Worm (Caenorhabditis elegans) whole organism, L2 larva: ENCODE data around the gene srw-112.

Experiments used
- C34F6.9 ChIP-seq: fragments of 150-350 bp; optimal IDR thresholded peaks from 2 replicates; lab custom pipeline; 2014; ENCODE audit warnings: missing biosample characterization, missing genetic modification characterization
- R02D3.7 ChIP-seq: fragments of 150-350 bp; optimal IDR thresholded peaks from 2 replicates; lab custom pipeline; 2014; ENCODE audit warnings: missing biosample characterization, missing genetic modification characterization
- ZK546.5 ChIP-seq: sonication (generic microtip); optimal IDR thresholded peaks from 2 replicates; lab custom pipeline; 2017; ENCODE audit warnings: missing biosample characterization, missing genetic modification characterization
- alr-1 ChIP-seq: fragments of 150-350 bp; optimal IDR thresholded peaks from 2 replicates; lab custom pipeline; 2014; ENCODE audit warnings: missing biosample characterization, missing genetic modification characterization
- blmp-1 ChIP-seq: sonication (generic microtip); optimal IDR thresholded peaks from 2 replicates; lab custom pipeline; 2017; ENCODE audit warnings: missing genetic modification characterization, mild to moderate bottlenecking, missing compliant biosample characterization, antibody characterized with exemption, moderate library complexity; ENCODE audit not compliant: insufficient read depth
- ceh-16 ChIP-seq: fragments of 150-350 bp; optimal IDR thresholded peaks from 2 replicates; lab custom pipeline; 2014; ENCODE audit warnings: missing biosample characterization, missing genetic modification characterization
- ceh-82 ChIP-seq: fragments of 150-350 bp; optimal IDR thresholded peaks from 2 replicates; lab custom pipeline; 2014; ENCODE audit warnings: missing biosample characterization, missing genetic modification characterization
- crh-2 ChIP-seq: sonication (generic microtip); optimal IDR thresholded peaks from 2 replicates; lab custom pipeline; 2017; ENCODE audit warnings: missing biosample characterization, missing genetic modification characterization
- dmd-4 ChIP-seq: sonication (generic microtip); optimal IDR thresholded peaks from 2 replicates; lab custom pipeline; 2017; ENCODE audit warnings: missing biosample characterization, missing genetic modification characterization
- egl-27 ChIP-seq: sonication (generic microtip); optimal IDR thresholded peaks from 3 replicates; lab custom pipeline; 2017; ENCODE audit warnings: missing biosample characterization, missing genetic modification reagents, missing genetic modification characterization
- elt-1 ChIP-seq: fragments of 150-350 bp; optimal IDR thresholded peaks from 2 replicates; lab custom pipeline; 2014; ENCODE audit warnings: missing biosample characterization, missing genetic modification characterization
- elt-3 ChIP-seq: sonication (generic microtip); optimal IDR thresholded peaks from 2 replicates; lab custom pipeline; 2017; ENCODE audit warnings: missing biosample characterization, missing genetic modification characterization
- fos-1 ChIP-seq: fragments of 150-350 bp; optimal IDR thresholded peaks from 2 replicates; lab custom pipeline; 2014; ENCODE audit warnings: missing biosample characterization, missing genetic modification characterization
- lin-13 ChIP-seq: fragments of 150-350 bp; optimal IDR thresholded peaks from 2 replicates; lab custom pipeline; 2014; ENCODE audit warnings: missing biosample characterization, missing genetic modification reagents, missing genetic modification characterization
- lin-39 ChIP-seq: fragments of 150-350 bp; optimal IDR thresholded peaks from 2 replicates; lab custom pipeline; 2014; ENCODE audit warnings: missing biosample characterization, missing genetic modification reagents, missing genetic modification characterization
- lsy-2 ChIP-seq, 2 experiments: fragments of 150-350 bp in 1 of 2; sonication (generic microtip) in 1 of 2; optimal IDR thresholded peaks; 2 replicates each; lab custom pipeline; 2014 to 2017; ENCODE audit warnings: missing biosample characterization in 2 of 2, missing genetic modification characterization in 2 of 2
- mab-5 ChIP-seq: fragments of 150-350 bp; optimal IDR thresholded peaks from 2 replicates; lab custom pipeline; 2014; ENCODE audit warnings: missing biosample characterization, missing genetic modification characterization
- mbf-1 ChIP-seq: sonication (generic microtip); optimal IDR thresholded peaks from 2 replicates; lab custom pipeline; 2017; ENCODE audit warnings: missing biosample characterization, missing genetic modification characterization
- mdl-1 ChIP-seq, 2 experiments: fragments of 150-350 bp in 1 of 2; sonication (generic microtip) in 1 of 2; optimal IDR thresholded peaks; 2 replicates each; lab custom pipeline; 2017; ENCODE audit warnings: missing biosample characterization in 2 of 2, missing genetic modification characterization in 2 of 2
- nhr-12 ChIP-seq: fragments of 150-350 bp; optimal IDR thresholded peaks from 2 replicates; lab custom pipeline; 2014; ENCODE audit warnings: missing biosample characterization, missing genetic modification characterization
- nhr-23 ChIP-seq: fragments of 150-350 bp; optimal IDR thresholded peaks from 2 replicates; lab custom pipeline; 2014; ENCODE audit warnings: missing biosample characterization, missing genetic modification reagents, missing genetic modification characterization
- nhr-237 ChIP-seq: fragments of 150-350 bp; optimal IDR thresholded peaks from 2 replicates; lab custom pipeline; 2014; ENCODE audit warnings: missing biosample characterization, missing genetic modification characterization
- nhr-25 ChIP-seq: fragments of 150-350 bp; sonication (generic microtip); optimal IDR thresholded peaks from 3 replicates; lab custom pipeline; 2014; ENCODE audit warnings: missing biosample characterization, missing genetic modification characterization
- nhr-6 ChIP-seq: fragments of 150-350 bp; optimal IDR thresholded peaks from 2 replicates; lab custom pipeline; 2014; ENCODE audit warnings: missing biosample characterization, missing genetic modification characterization
- sem-4 ChIP-seq: fragments of 150-350 bp; optimal IDR thresholded peaks from 2 replicates; lab custom pipeline; 2014; ENCODE audit warnings: missing biosample characterization, missing genetic modification reagents, missing genetic modification characterization
- sma-3 ChIP-seq: sonication (generic microtip); optimal IDR thresholded peaks from 2 replicates; lab custom pipeline; 2016; ENCODE audit warnings: missing genetic modification reagents, missing genetic modification characterization, missing compliant biosample characterization
- sma-9 ChIP-seq, 2 experiments: fragments of 150-350 bp in 1 of 2; sonication (generic microtip) in 1 of 2; optimal IDR thresholded peaks; 2 replicates each; lab custom pipeline; 2014 to 2016; ENCODE audit warnings: missing genetic modification characterization in 2 of 2, mild to moderate bottlenecking in 1 of 2, missing biosample characterization in 1 of 2, missing compliant biosample characterization in 1 of 2, missing genetic modification reagents in 1 of 2, moderate library complexity in 1 of 2
- snpc-4 ChIP-seq: fragments of 150-350 bp; optimal IDR thresholded peaks from 2 replicates; lab custom pipeline; 2014; ENCODE audit warnings: missing biosample characterization, missing genetic modification characterization
- unc-55 ChIP-seq: fragments of 150-350 bp; sonication (generic microtip); optimal IDR thresholded peaks from 3 replicates; lab custom pipeline; 2014; ENCODE audit warnings: missing biosample characterization, missing genetic modification reagents, missing genetic modification characterization
- unc-62 ChIP-seq: fragments of 150-350 bp; optimal IDR thresholded peaks from 2 replicates; lab custom pipeline; 2014; ENCODE audit warnings: missing biosample characterization, missing genetic modification reagents, missing genetic modification characterization
- ztf-1 ChIP-seq: fragments of 200-800 bp; sonication (Bioruptor generic); conservative IDR thresholded peaks from 2 replicates; pipeline ENCODE4 v1.3.6; 2022; ENCODE audit warnings: missing genetic modification characterization, missing compliant biosample characterization
- ztf-11 ChIP-seq: sonication (generic microtip); optimal IDR thresholded peaks from 2 replicates; lab custom pipeline; 2017; ENCODE audit warnings: missing biosample characterization, missing genetic modification characterization
- ztf-4 ChIP-seq: fragments of 150-350 bp; optimal IDR thresholded peaks from 2 replicates; lab custom pipeline; 2014; ENCODE audit warnings: missing biosample characterization, missing genetic modification characterization

The srw-112 gene

DNA sequence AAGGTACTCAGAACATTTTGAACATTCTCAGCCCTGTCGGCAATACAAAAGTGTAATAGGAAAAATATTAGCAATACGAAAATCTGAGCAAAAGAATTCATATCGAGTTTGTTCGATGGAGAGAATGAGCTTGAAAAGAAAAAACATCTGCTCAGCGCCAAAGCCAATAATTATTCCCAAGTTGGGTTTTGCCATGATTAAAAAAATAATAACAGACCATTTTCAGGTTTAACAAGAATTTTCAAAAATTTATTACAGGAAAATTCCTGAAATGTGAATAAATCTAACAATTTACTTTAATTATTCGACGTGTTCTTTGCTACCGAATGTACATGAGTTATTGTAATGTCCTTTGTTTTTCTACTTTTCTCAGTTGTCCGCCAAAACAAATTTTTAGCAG is 26.5 kb upstream of the srw-112 start, which contains the start of gene irld-38:
irld-38 (minus strand) TSS at position 101 of the 400 bp plus-strand sequence.
- TF ChIP-seq mbf-1 (tag; lab: Kevin White, UChicago) (no peak), dmd-4 (tag; lab: Kevin White, UChicago) (no peak), mdl-1 (tag; optimal IDR thresholded peaks at IDR 0.05; lab: Kevin White, UChicago) (no peak)

DNA sequence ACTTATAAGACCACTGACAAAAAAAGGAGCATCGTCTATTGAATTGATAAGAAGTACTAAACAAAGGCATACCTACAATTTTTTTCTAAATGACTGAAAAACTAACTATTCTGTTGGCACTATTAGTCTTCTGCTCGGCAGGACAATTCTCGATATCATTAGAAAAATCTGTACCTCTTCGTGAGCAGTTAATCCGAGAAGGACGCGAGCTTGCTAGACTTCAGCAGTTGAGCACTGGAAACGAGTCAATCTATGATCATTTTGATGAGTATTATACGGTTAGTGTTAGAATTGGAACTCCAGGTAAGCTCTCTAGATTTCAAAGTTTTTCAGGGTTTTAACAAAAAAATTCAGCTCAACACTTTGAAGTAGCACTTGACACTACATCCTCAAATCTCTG is 22.3 kb upstream of the srw-112 start, which contains the start of gene asp-7:
asp-7 (plus strand) TSS at position 81 of the 400 bp plus-strand sequence.
- no peak for TF ChIP-seq blmp-1 (tag; lab: Kevin White, UChicago)
- TF ChIP-seq lin-13 (GFP tag; lab: Kevin White, UChicago) = no peak
- TF ChIP-seq lin-39 (tag; lab: Kevin White, UChicago) = no peak
- TF ChIP-seq elt-3 (tag; lab: Kevin White, UChicago) = no peak
- no peak for TF ChIP-seq mab-5 (tag; lab: Kevin White, UChicago)

DNA sequence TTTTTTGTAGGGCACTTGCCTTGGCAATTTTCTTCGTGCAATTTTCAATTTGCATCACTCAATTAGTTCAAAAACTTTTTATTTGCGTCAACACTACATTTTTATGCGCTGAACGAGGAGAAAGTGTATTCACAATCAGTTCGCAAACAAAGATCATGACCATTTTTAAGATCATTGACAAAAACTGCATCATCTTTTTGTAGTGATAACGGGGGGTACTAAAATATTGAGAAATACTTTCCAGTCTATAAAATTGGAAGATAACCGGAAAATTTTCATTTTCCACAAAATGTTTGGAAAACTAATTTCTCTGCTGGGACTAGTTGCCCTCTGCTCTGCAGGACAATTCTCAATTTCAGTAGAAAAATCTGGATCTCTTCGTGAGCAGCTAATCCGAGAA is 18.4 kb upstream of the srw-112 start, which contains the start of gene asp-8:
asp-8 (plus strand) TSS at position 276 of the 400 bp plus-strand sequence.
- TF ChIP-seq nhr-12 = no peak
- peak; percentile 45 for TF ChIP-seq sma-9 (GFP tag; optimal IDR thresholded peaks at IDR 0.05; lab: Kevin White, UChicago)
- no peak for TF ChIP-seq sma-9 (tag; optimal IDR thresholded peaks at IDR 0.05; lab: Kevin White, UChicago)
- no peak for TF ChIP-seq nhr-237 (tag; lab: Kevin White, UChicago)
- no peak for TF ChIP-seq R02D3.7 (tag; lab: Kevin White, UChicago)
- no peak for TF ChIP-seq ZK546.5
- peak; percentile 28 for TF ChIP-seq fos-1 (tag; lab: Kevin White, UChicago)
- no peak for TF ChIP-seq snpc-4 (tag; lab: Kevin White, UChicago)
- TF ChIP-seq sem-4 = no peak
- no peak for TF ChIP-seq elt-1 (tag; lab: Kevin White, UChicago)

DNA sequence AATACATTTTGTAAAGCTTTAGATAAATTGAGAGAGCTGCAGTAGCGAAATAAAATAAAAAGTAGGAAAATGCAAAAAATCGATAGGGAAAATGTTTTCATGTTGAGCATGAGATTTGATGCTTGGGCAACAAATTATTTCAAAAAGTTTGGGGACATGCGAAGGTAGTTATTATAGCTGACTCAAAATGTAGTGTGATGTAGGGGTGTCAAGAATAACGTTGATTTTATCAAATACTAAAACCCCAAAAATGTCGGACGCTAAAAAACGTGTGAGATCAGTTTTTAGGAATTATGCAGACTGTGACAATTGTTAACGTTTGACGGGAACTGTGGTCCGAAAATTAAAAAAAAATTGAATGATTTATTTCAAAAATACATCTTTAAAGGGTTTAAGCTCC is 15.4 kb upstream of the srw-112 start, which contains the start of gene irld-12:
irld-12 (minus strand) TSS at position 101 of the 400 bp plus-strand sequence.
- no peak for TF ChIP-seq ztf-4 (tag; lab: Kevin White, UChicago)
- TF ChIP-seq C34F6.9 (tag; lab: Kevin White, UChicago) = no peak
- no peak for TF ChIP-seq crh-2
- no peak for TF ChIP-seq lsy-2 (tag; optimal IDR thresholded peaks at IDR 0.05; lab: Kevin White, UChicago)
- TF ChIP-seq nhr-6 (tag; lab: Kevin White, UChicago) = no peak
- TF ChIP-seq sma-3 = no peak
- no peak for TF ChIP-seq egl-27 (tag; lab: Kevin White, UChicago)
- no peak for TF ChIP-seq alr-1 (tag; lab: Kevin White, UChicago)
- no peak for TF ChIP-seq blmp-1 (tag; lab: Kevin White, UChicago)
- TF ChIP-seq unc-55 = no peak
- no peak for TF ChIP-seq ceh-82 (tag; lab: Kevin White, UChicago)
- TF ChIP-seq unc-62 = no peak
- no peak for TF ChIP-seq nhr-12
- no peak for TF ChIP-seq nhr-23
- no peak for TF ChIP-seq mdl-1 (tag; optimal IDR thresholded peaks at IDR 0.05; lab: Kevin White, UChicago)
- TF ChIP-seq ztf-11 (tag; lab: Kevin White, UChicago) = no peak
- TF ChIP-seq elt-1 (tag; lab: Kevin White, UChicago) = no peak

DNA sequence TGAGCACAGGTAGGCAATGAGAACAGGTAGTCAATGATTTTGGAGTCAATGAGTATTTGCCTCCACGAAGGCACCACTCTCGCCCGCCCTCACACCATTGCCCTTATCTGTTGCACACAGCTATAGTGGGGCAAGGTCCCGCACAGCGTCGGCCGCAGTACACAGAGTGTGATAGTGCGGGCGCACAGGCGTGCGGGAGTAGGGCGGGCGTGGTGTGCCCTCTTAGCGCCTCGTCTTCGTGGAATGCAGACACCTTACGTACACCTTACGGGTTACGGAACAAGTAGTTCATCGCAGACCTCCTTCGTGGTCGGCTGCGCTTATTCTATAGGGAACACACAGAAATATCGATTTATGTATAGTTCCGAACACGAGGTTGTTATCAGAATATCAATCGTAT is 12.1 kb upstream of the srw-112 start:
- TF ChIP-seq blmp-1 (tag; lab: Kevin White, UChicago) (no peak), unc-55 (no peak), sem-4 (no peak), ceh-16 (tag; lab: Kevin White, UChicago) (no peak), nhr-23 (no peak), nhr-25 (no peak), nhr-6 (tag; lab: Kevin White, UChicago) (no peak), unc-62 (no peak)
- TF ChIP-seq, all 48 proteins: peak for 0

DNA sequence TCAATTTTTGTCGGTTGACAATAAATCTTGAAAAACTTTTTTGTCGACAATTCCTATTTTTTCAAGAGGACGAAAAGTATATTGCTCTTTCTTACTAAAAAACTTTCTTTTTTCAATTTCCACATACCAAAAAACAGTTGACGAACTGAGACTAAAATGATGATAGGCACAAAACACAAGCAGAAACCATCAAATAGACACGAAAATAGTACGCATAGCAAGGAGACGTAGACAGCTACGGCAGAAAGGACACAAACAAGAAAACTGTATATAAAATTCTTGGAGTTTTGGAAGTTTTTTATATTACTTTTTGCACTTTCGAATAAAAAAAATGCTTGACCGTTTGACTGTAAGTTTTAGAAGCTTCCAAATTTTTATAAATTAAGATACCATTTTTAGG is 8.3 kb upstream of the srw-112 start, which contains the start of gene K12D9.1:
K12D9.1 (plus strand) TSS at position 301 of the 400 bp plus-strand sequence.
- TF ChIP-seq lsy-2 (tag; optimal IDR thresholded peaks at IDR 0.05; lab: Kevin White, UChicago) = no peak
- TF ChIP-seq ztf-1 = no peak
- no peak for TF ChIP-seq mbf-1 (tag; lab: Kevin White, UChicago)
